Worm (Caenorhabditis elegans) whole organism, L4 larva: Measurements from ENCODE around the gene fut-1.
A peak's percentile ranks its signal among the peaks of the same experiment; 100 is the strongest.

Experiments used
- D1046.2 ChIP-seq: fragments of 200-800 bp; sonication (Bioruptor generic); IDR thresholded peaks from 2 replicates; pipeline ENCODE4 v1.3.6; 2022; ENCODE audit warnings: missing genetic modification characterization, missing compliant biosample characterization
- F10B5.3 ChIP-seq: sonication (generic microtip); optimal IDR thresholded peaks from 2 replicates; lab custom pipeline; 2016; ENCODE audit warnings: mild to moderate bottlenecking, missing genetic modification characterization, missing compliant biosample characterization
- F26F4.8 ChIP-seq: fragments of 200-800 bp; sonication (Bioruptor generic); conservative IDR thresholded peaks from 2 replicates; pipeline ENCODE4 v1.3.6; 2022; ENCODE audit warnings: missing genetic modification characterization, missing compliant biosample characterization
- F37D6.2 ChIP-seq: sonication (generic microtip); optimal IDR thresholded peaks from 2 replicates; lab custom pipeline; 2016; ENCODE audit warnings: mild to moderate bottlenecking, missing genetic modification characterization, missing compliant biosample characterization
- F44E2.7 ChIP-seq: fragments of 200-800 bp; sonication (Bioruptor generic); IDR thresholded peaks from 2 replicates; pipeline ENCODE4 v2.1.2; 2022; ENCODE audit warnings: missing genetic modification characterization, missing compliant biosample characterization
- T20F7.1 ChIP-seq: fragments of 200-800 bp; sonication (Bioruptor generic); optimal IDR thresholded peaks from 2 replicates; lab custom pipeline; 2018; ENCODE audit warnings: mild to moderate bottlenecking, missing genetic modification characterization, missing compliant biosample characterization
- T26A8.4 ChIP-seq: fragments of 200-800 bp; sonication (Bioruptor generic); IDR thresholded peaks from 2 replicates; pipeline ENCODE4 v1.3.6; 2022; ENCODE audit warnings: missing genetic modification characterization, missing compliant biosample characterization
- Y105C5A.15 ChIP-seq: fragments of 200-800 bp; sonication (Bioruptor generic); IDR thresholded peaks from 2 replicates; pipeline ENCODE4 v1.3.6; 2022; ENCODE audit warnings: missing genetic modification characterization, missing compliant biosample characterization
- Y5F2A.4 ChIP-seq: fragments of 200-800 bp; sonication (Bioruptor generic); optimal IDR thresholded peaks from 2 replicates; lab custom pipeline; 2018; ENCODE audit warnings: mild to moderate bottlenecking, missing genetic modification characterization, missing compliant biosample characterization
- Y75B8A.6 ChIP-seq: fragments of 200-800 bp; sonication (Bioruptor generic); IDR thresholded peaks from 2 replicates; pipeline ENCODE4 v1.3.6; 2022; ENCODE audit warnings: missing genetic modification reagents, missing genetic modification characterization, missing compliant biosample characterization
- ZK337.2 ChIP-seq: fragments of 200-800 bp; sonication (Bioruptor generic); IDR thresholded peaks from 2 replicates; pipeline ENCODE4 v1.3.6; 2022; ENCODE audit warnings: missing genetic modification reagents, missing genetic modification characterization, missing compliant biosample characterization
- aha-1 ChIP-seq: fragments of 150-350 bp; peaks from one replicate; lab custom pipeline; 2014; ENCODE audit warnings: missing biosample characterization, missing genetic modification characterization
- arid-1 ChIP-seq: fragments of 200-800 bp; sonication (Bioruptor generic); conservative IDR thresholded peaks from 2 replicates; pipeline ENCODE4 v1.3.6; 2022; ENCODE audit warnings: missing genetic modification reagents, missing genetic modification characterization, missing compliant biosample characterization
- ceh-44 ChIP-seq: fragments of 200-800 bp; sonication (Bioruptor generic); IDR thresholded peaks from 2 replicates; pipeline ENCODE4 v1.3.6; 2022; ENCODE audit warnings: missing genetic modification reagents, missing genetic modification characterization, missing compliant biosample characterization
- ceh-62 ChIP-seq: sonication (generic microtip); optimal IDR thresholded peaks from 2 replicates; lab custom pipeline; 2017; ENCODE audit warnings: missing biosample characterization, missing genetic modification characterization
- ceh-82 ChIP-seq: sonication (generic microtip); optimal IDR thresholded peaks from 2 replicates; lab custom pipeline; 2017; ENCODE audit warnings: missing biosample characterization, missing genetic modification characterization
- ces-1 ChIP-seq: fragments of 150-350 bp; sonication (generic microtip); optimal IDR thresholded peaks from 4 replicates; lab custom pipeline; 2014; ENCODE audit warnings: missing biosample characterization, missing genetic modification reagents, missing genetic modification characterization
- cey-2 ChIP-seq: sonication (generic microtip); optimal IDR thresholded peaks from 3 replicates; lab custom pipeline; 2017; ENCODE audit warnings: missing genetic modification characterization, mild to moderate bottlenecking, missing compliant biosample characterization, antibody characterized with exemption, borderline replicate concordance; ENCODE audit not compliant: insufficient read depth
- daf-16 ChIP-seq, 3 experiments: sonication (generic microtip); optimal IDR thresholded peaks; 2 replicates each; lab custom pipeline; 2016 to 2017; ENCODE audit warnings: missing genetic modification characterization in 3 of 3, missing genetic modification reagents in 3 of 3, mild to moderate bottlenecking in 2 of 3, missing compliant biosample characterization in 2 of 3, missing biosample characterization in 1 of 3, moderate library complexity in 1 of 3
- dmd-6 ChIP-seq: fragments of 200-800 bp; sonication (Bioruptor generic); IDR thresholded peaks from 2 replicates; pipeline ENCODE4 v1.3.6; 2022; ENCODE audit warnings: missing genetic modification reagents, missing genetic modification characterization, missing compliant biosample characterization
- egl-27 ChIP-seq: sonication (generic microtip); optimal IDR thresholded peaks from 3 replicates; lab custom pipeline; 2017; ENCODE audit warnings: missing biosample characterization, missing genetic modification reagents, missing genetic modification characterization
- fkh-10 ChIP-seq: fragments of 150-350 bp; optimal IDR thresholded peaks from 2 replicates; lab custom pipeline; 2014; ENCODE audit warnings: missing biosample characterization, missing genetic modification reagents, missing genetic modification characterization
- fos-1 ChIP-seq: fragments of 150-350 bp; optimal IDR thresholded peaks from 2 replicates; lab custom pipeline; 2014; ENCODE audit warnings: missing biosample characterization, missing genetic modification characterization
- gei-8 ChIP-seq: fragments of 200-800 bp; sonication (Bioruptor generic); optimal IDR thresholded peaks from 2 replicates; lab custom pipeline; 2018; ENCODE audit warnings: mild to moderate bottlenecking, missing genetic modification characterization, missing compliant biosample characterization
- hlh-11 ChIP-seq: fragments of 200-800 bp; sonication (Bioruptor generic); optimal IDR thresholded peaks from 2 replicates; lab custom pipeline; 2018; ENCODE audit warnings: mild to moderate bottlenecking, missing genetic modification characterization, missing compliant biosample characterization
- hmg-1.1 ChIP-seq: fragments of 200-800 bp; sonication (Bioruptor generic); IDR thresholded peaks from 2 replicates; pipeline ENCODE4 v1.3.6; 2022; ENCODE audit warnings: missing genetic modification reagents, missing genetic modification characterization, missing compliant biosample characterization
- lim-7 ChIP-seq: fragments of 200-800 bp; sonication (Bioruptor generic); IDR thresholded peaks from 2 replicates; pipeline ENCODE4 v1.3.6; 2022; ENCODE audit warnings: missing genetic modification characterization, missing compliant biosample characterization
- lin-1 ChIP-seq: fragments of 200-800 bp; sonication (Bioruptor generic); IDR thresholded peaks from 2 replicates; pipeline ENCODE4 v1.3.6; 2022; ENCODE audit warnings: missing genetic modification reagents, missing genetic modification characterization, missing compliant biosample characterization
- lin-13 ChIP-seq: fragments of 150-350 bp; optimal IDR thresholded peaks from 2 replicates; lab custom pipeline; 2014; ENCODE audit warnings: missing biosample characterization, missing genetic modification reagents, missing genetic modification characterization
- lin-15B ChIP-seq: fragments of 150-350 bp; sonication (generic microtip); optimal IDR thresholded peaks from 3 replicates; lab custom pipeline; 2014; ENCODE audit warnings: missing biosample characterization, missing genetic modification characterization
- lsy-2 ChIP-seq, 2 experiments: fragments of 150-350 bp in 1 of 2; sonication (generic microtip) in 1 of 2; optimal IDR thresholded peaks; 2 replicates each; lab custom pipeline; 2014 to 2017; ENCODE audit warnings: missing biosample characterization in 2 of 2, missing genetic modification characterization in 2 of 2
- madf-5 ChIP-seq, 2 experiments: fragments of 200-800 bp; sonication (Bioruptor generic); IDR thresholded peaks; 2 replicates each; pipeline ENCODE4 v1.3.6; 2022; ENCODE audit warnings: missing compliant biosample characterization in 2 of 2, missing genetic modification characterization in 2 of 2
- madf-9 ChIP-seq: fragments of 200-800 bp; sonication (Bioruptor generic); conservative IDR thresholded peaks from 2 replicates; pipeline ENCODE4 v1.3.6; 2022; ENCODE audit warnings: missing genetic modification reagents, missing genetic modification characterization, missing compliant biosample characterization
- mdl-1 ChIP-seq, 2 experiments: fragments of 150-350 bp in 1 of 2; sonication (generic microtip) in 1 of 2; optimal IDR thresholded peaks; 2 replicates each; lab custom pipeline; 2014 to 2017; ENCODE audit warnings: missing biosample characterization in 2 of 2, missing genetic modification characterization in 2 of 2
- mxl-2 ChIP-seq: fragments of 200-800 bp; sonication (Bioruptor generic); conservative IDR thresholded peaks from 2 replicates; pipeline ENCODE4 v1.3.6; 2022; ENCODE audit warnings: missing genetic modification reagents, missing genetic modification characterization, missing compliant biosample characterization
- mxl-3 ChIP-seq: fragments of 200-800 bp; sonication (Bioruptor generic); optimal IDR thresholded peaks from 2 replicates; lab custom pipeline; 2018; ENCODE audit warnings: mild to moderate bottlenecking, missing genetic modification characterization, missing compliant biosample characterization
- nhr-102 ChIP-seq: sonication (generic microtip); optimal IDR thresholded peaks from 2 replicates; lab custom pipeline; 2016; ENCODE audit warnings: mild to moderate bottlenecking, missing genetic modification characterization, moderate library complexity, missing compliant biosample characterization
- pha-4 ChIP-seq, 2 experiments: fragments of 150-350 bp in 1 of 2; fragments of 200-800 bp in 1 of 2; sonication (Bioruptor generic) in 1 of 2; IDR thresholded peaks in 1 of 2; optimal IDR thresholded peaks in 1 of 2; 2 replicates each; pipeline versions ENCODE4 v1.3.6 to Lab custom; 2014 to 2022; ENCODE audit warnings: missing genetic modification characterization in 2 of 2, missing genetic modification reagents in 2 of 2, missing biosample characterization in 1 of 2, missing compliant biosample characterization in 1 of 2
- set-16 ChIP-seq: fragments of 200-800 bp; sonication (Bioruptor generic); IDR thresholded peaks from 2 replicates; pipeline ENCODE4 v1.3.6; 2022; ENCODE audit warnings: missing genetic modification reagents, missing genetic modification characterization, missing compliant biosample characterization
- snpc-1.2 ChIP-seq: fragments of 200-800 bp; sonication (Bioruptor generic); IDR thresholded peaks from 2 replicates; pipeline ENCODE4 v1.3.6; 2022; ENCODE audit warnings: missing genetic modification reagents, missing genetic modification characterization, missing compliant biosample characterization
- snpc-4 ChIP-seq: fragments of 150-350 bp; optimal IDR thresholded peaks from 2 replicates; lab custom pipeline; 2014; ENCODE audit warnings: missing biosample characterization, missing genetic modification characterization
- spr-1 ChIP-seq: sonication (generic microtip); optimal IDR thresholded peaks from 2 replicates; lab custom pipeline; 2016; ENCODE audit warnings: mild to moderate bottlenecking, missing genetic modification characterization, missing compliant biosample characterization
- unc-39 ChIP-seq: sonication (generic microtip); optimal IDR thresholded peaks from 2 replicates; lab custom pipeline; 2017; ENCODE audit warnings: missing biosample characterization, missing genetic modification characterization
- vab-7 ChIP-seq: fragments of 200-800 bp; sonication (Bioruptor generic); IDR thresholded peaks from 2 replicates; pipeline ENCODE4 v1.3.6; 2022; ENCODE audit warnings: missing genetic modification reagents, missing genetic modification characterization, missing compliant biosample characterization
- zag-1 ChIP-seq: fragments of 150-350 bp; optimal IDR thresholded peaks from 2 replicates; lab custom pipeline; 2014; ENCODE audit warnings: missing biosample characterization, missing genetic modification characterization
- zfp-2 ChIP-seq: sonication (generic microtip); optimal IDR thresholded peaks from 2 replicates; lab custom pipeline; 2016; ENCODE audit warnings: mild to moderate bottlenecking, missing genetic modification characterization, missing compliant biosample characterization
- zip-2 ChIP-seq: fragments of 150-350 bp; optimal IDR thresholded peaks from 2 replicates; lab custom pipeline; 2014; ENCODE audit warnings: missing biosample characterization, missing genetic modification characterization
- ztf-11 ChIP-seq: fragments of 150-350 bp; optimal IDR thresholded peaks from 2 replicates; lab custom pipeline; 2014; ENCODE audit warnings: missing biosample characterization, missing genetic modification characterization
- ztf-7 ChIP-seq: fragments of 150-350 bp; optimal IDR thresholded peaks from 2 replicates; lab custom pipeline; 2014; ENCODE audit warnings: missing biosample characterization, missing genetic modification characterization

The fut-1 gene

DNA sequence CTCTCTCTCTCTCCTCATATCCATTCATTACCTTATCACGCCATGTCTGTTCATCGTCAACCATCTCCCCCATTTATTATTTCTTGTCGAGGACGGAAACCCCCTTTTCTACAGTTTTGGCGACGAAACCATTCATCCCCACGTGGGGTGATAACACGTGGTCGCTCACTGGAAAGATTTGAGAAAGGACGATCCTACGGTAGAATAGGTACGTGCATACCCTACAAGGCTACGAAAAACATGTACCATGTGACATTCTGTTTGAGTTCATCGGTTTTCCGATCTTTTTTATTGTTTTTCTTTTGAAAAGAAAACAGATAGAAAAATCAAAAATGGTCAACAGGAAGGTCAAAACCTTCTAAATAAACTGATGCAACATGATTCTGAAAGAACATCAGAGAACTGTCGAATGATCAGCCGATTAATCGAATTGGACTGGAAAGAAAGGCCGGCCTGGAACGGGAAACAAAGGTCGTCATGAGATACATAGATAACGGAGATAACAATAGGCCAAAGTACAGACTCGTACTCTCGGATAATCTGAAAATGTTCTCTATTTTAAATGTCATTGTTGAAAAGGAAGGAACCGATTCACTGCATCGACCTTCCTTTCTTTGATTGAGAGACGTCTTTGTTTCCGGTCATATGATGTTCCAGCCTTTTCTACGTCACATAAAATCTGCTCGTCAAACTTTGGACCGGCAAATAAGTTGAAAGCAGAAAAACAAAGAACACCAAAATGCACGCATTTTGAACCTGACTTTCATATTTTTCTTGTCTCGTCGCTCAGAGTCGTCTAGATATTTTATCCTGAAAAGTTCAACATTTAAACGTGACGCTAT lies 17.2 kb downstream of the fut-1 start (continued):
- TF ChIP-seq mxl-2 (GFP tag; lab: Robert Waterston, UW) (no peak), lin-1 (peak; percentile 74), ztf-7 (tag; lab: Kevin White, UChicago) (no peak), daf-16 (GFP tag; optimal IDR thresholded peaks at IDR 0.05; lab: Kevin White, UChicago) (no peak), daf-16 (tag; optimal IDR thresholded peaks at IDR 0.05; lab: Kevin White, UChicago) (peak; percentile 76), Y105C5A.15 (no peak), snpc-4 (no peak), set-16 (GFP tag; lab: Robert Waterston, UW) (no peak), snpc-1.2 (GFP tag; lab: Robert Waterston, UW) (no peak), ceh-44 (GFP tag; lab: Robert Waterston, UW) (no peak), pha-4 (GFP tag; IDR thresholded peaks at IDR 0.05; lab: Robert Waterston, UW) (peak; percentile 49; the same call in 1 of the 2 replicates), pha-4 (tag; optimal IDR thresholded peaks at IDR 0.05; lab: Kevin White, UChicago) (no peak), F37D6.2 (tag; lab: Kevin White, UChicago) (no peak), madf-9 (GFP tag; lab: Robert Waterston, UW) (no peak), ztf-11 (tag; lab: Kevin White, UChicago) (no peak), spr-1 (tag; lab: Kevin White, UChicago) (no peak), fkh-10 (GFP tag; lab: Kevin White, UChicago) (no peak), hmg-1.1 (GFP tag; lab: Robert Waterston, UW) (0 out of 2 replicates have a peak, but pooled peaks have one; percentile 8), ceh-82 (tag; lab: Kevin White, UChicago) (no peak), zfp-2 (no peak), mxl-3 (GFP tag; lab: Kevin White, UChicago) (peak; percentile 94), ceh-62 (tag; lab: Kevin White, UChicago) (no peak), unc-39 (tag; lab: Kevin White, UChicago) (no peak), Y5F2A.4 (GFP tag; lab: Kevin White, UChicago) (no peak), F10B5.3 (tag; lab: Kevin White, UChicago) (no peak), lim-7 (GFP tag; lab: Robert Waterston, UW) (no peak), ces-1 (GFP tag; lab: Kevin White, UChicago) (no peak), ZK337.2 (GFP tag; lab: Robert Waterston, UW) (no peak), gei-8 (GFP tag; lab: Kevin White, UChicago) (peak; percentile 79), mdl-1 (tag; optimal IDR thresholded peaks at IDR 0.05; lab: Kevin White, UChicago) (peak; percentile 91 to 92), cey-2 (peak; percentile 74), T20F7.1 (GFP tag; lab: Kevin White, UChicago) (no peak), F44E2.7 (GFP tag; lab: Robert Waterston, UW) (no peak), dmd-6 (peak; percentile 69), hlh-11 (tag; lab: Kevin White, UChicago) (peak; percentile 80), zip-2 (no peak), madf-5 (GFP tag; IDR thresholded peaks at IDR 0.05; lab: Robert Waterston, UW) (no peak), F26F4.8 (no peak), arid-1 (GFP tag; lab: Robert Waterston, UW) (no peak), Y75B8A.6 (GFP tag; lab: Robert Waterston, UW) (no peak), D1046.2 (GFP tag; lab: Robert Waterston, UW) (no peak), aha-1 (peak; percentile 99), lsy-2 (tag; optimal IDR thresholded peaks at IDR 0.05; lab: Kevin White, UChicago) (peak in 1 of 2 experiments; percentile 58), fos-1 (tag; lab: Kevin White, UChicago) (no peak), nhr-102 (tag; lab: Kevin White, UChicago) (peak; percentile 58), lin-15B (tag; lab: Kevin White, UChicago) (no peak), T26A8.4 (GFP tag; lab: Robert Waterston, UW) (no peak), vab-7 (GFP tag; lab: Robert Waterston, UW) (no peak), egl-27 (tag; lab: Kevin White, UChicago) (no peak), lin-13 (peak; percentile 15), zag-1 (tag; lab: Kevin White, UChicago) (no peak)
